Fruit fly (Drosophila melanogaster) S2 (cell line): ENCODE data around the gene CG9673.

Source experiments
- CG8478 ChIP-seq: fragments of >200 bp; optimal IDR thresholded peaks from 2 replicates; lab custom pipeline; 2018
- CTCF ChIP-seq, 2 experiments: fragments of >200 bp; optimal IDR thresholded peaks; 2 replicates each; lab custom pipeline; 2018

Gene CG9673

DNA sequence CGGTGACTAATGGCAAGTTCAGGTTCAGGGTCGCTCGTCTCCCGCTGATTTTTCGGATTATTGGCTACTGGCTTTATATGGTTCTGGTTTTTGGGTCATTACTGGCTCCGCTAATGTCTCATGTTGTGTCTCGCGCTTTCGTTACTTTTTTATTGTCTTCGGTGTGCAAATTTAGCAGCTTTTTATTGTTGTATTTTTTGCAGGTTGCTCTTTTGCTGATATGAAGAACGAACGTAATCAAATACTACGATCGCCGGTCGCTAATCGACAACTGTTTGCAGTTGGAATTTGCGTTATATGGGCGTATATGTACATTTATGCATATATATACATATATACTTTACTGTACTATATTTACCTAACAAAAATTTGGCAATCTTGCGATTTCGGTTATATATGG lies 20.9 kb upstream of the CG9673 start:
- no peak for TF ChIP-seq CTCF (optimal IDR thresholded peaks at IDR 0.05; lab: Kevin White, UChicago)
- no peak for TF ChIP-seq CG8478 (lab: Kevin White, UChicago)

DNA sequence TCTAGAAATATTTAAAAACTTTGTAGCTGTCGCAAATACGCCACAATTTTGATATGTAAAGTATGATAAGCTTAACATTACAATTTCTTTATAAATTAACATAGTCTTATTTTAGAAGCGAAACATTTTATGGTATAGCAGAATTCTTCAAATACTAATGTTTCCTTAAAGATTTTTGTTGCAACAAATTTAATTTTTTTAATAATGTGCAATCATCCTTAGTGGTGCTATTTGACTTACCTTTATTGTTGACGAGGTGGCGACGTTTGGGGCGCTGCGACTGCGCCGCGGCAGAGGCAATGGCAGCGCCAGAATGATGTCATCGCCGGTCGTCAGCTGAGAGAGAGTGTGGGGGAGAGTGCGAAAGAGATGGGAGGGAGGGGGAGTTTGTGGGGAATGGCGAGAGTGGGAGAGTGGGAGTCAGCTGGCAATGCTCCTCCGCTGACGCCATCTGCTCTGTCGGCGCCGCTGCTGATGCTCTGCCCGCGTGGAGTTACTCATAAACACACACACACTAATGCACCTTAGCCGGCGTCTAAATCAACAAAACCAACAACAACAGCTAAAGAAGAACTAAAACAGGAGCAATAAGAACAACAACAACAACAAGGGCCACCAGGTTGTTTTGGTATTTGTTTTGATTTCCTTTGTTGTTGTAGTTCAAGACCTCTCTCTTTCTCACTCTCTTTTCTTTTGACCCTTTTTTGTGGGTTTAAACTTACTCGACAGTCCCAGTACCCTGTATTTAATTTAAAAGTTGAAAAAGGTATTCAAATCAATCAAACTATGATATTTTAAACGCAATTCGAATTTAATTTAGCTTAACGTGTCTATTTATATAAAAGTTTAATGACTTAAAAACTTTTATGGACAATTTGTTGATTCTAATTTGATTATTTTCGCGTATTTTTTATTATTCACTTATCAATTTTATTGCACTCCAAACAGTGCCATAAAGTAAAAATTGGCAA lies 19.8 kb upstream of the CG9673 start:
- TF ChIP-seq CTCF (optimal IDR thresholded peaks at IDR 0.05; lab: Kevin White, UChicago) (no peak), CG8478 (lab: Kevin White, UChicago) (no peak)

DNA sequence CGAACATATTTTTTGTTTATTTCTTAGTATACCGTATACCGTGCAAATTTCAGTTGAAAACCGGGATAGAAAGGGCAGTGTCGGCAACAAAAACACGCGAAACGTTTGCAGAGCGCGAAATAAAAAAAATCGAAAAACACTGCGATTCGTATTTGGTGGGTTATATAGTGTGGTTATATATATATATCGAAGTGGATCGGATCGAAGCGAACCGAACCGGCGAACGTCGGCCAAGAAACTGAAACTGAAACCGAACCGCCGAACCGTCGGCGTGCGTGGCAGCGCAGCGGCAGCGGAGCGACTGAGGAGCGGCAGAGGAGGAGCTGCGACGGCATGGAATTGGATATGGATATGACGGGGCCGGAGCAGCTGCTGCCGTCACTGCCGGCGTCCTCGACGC lies 17.5 kb upstream of the CG9673 start, which contains the start of the genes CG32572 and CG34325:
TSS of gene CG32572 (plus strand) at position 16 of the 400 bp plus-strand sequence.
TSS of gene CG34325 (minus strand) at position 244 of the 400 bp plus-strand sequence.
- no peak for TF ChIP-seq CG8478 (lab: Kevin White, UChicago)
- no peak for TF ChIP-seq CTCF (optimal IDR thresholded peaks at IDR 0.05; lab: Kevin White, UChicago)

DNA sequence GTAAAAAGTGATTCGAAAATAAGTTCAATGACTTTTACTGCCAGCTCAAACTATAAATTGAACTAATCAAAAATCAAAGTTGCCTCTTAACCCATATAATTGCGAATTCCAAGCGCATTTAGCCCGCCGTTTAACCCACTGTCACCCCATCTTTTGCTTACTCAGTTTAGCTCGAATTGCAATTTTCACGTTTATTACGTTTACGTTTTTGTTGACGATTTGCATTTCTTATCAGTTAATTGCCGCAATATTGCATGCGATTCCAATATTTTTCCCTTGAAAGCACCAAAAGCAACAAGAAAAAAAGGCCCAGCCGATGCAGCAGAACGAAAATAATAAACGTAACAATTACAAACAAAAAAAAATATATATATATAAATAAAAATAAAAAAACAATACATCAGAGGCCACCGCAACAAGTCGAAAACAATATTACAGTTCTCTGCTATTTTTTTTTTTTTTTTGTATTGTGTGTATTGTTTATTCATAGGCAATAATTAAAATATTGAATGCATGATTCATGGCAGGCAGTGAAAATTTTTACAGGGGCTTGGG lies 14.6 kb upstream of the CG9673 start:
- TF ChIP-seq CTCF (optimal IDR thresholded peaks at IDR 0.05; lab: Kevin White, UChicago) (no peak), CG8478 (lab: Kevin White, UChicago) (no peak)

DNA sequence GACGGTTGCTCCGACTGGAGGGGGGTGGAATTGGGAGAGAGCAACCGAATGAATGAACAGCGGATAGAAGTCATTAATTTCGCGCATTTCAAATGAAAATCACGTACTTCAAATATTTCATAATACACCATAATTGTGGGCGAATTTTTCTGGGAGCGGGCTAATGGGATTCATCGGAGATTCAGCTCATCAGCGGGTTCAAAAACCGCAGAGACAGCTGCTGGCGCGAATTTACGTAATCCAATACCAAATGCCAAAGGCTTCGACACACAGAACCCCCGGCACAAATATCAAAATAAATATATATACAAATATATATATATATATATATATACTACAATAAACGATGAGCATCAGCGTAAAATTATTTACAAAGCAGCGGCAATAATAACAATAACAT lies 13.0 kb upstream of the CG9673 start:
- TF ChIP-seq CG8478 (lab: Kevin White, UChicago): no peak
- no peak for TF ChIP-seq CTCF (optimal IDR thresholded peaks at IDR 0.05; lab: Kevin White, UChicago)

DNA sequence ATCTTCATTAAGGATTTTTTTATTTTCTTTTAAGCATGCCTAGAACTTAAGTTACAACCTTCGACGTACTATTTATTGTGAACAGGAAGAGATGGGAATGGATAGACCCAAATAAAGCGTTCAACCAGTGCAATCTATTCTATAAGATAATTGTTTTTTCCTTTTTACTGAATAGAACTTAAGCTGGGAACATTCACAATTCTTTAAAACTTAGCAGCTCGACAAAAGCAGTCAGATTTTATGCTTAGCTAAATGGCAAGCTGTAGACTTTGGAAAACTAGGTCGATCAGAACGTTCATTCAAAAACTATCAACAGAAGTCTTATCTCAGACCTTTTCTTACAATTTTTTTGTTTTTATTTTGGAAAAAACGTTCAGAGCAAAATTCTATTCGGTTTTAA lies 7.3 kb upstream of the CG9673 start, which contains the start of gene CG13008:
TSS of gene CG13008 (plus strand) at position 301 of the 400 bp plus-strand sequence.
- no peak for TF ChIP-seq CTCF (optimal IDR thresholded peaks at IDR 0.05; lab: Kevin White, UChicago)
- TF ChIP-seq CG8478 (lab: Kevin White, UChicago): no peak

DNA sequence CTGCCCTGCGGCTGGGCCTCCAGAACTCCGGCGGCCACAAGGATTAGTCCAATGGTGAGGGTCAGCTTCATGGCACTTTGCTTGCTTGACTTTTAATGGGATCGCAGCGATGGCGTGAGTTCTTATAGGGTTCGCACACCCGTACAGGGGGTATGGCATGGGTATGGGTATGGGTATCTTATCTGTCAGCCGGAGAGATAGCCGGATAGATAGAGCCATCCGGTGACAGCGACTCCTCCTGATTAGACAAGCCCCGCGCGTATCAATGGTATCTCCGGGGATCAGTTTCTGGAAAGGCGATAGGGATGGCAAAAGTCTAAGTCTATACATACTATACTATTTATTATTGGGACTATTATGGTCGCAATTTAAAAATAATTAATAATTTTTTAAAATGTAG lies 3.1 kb upstream of the CG9673 start, which contains the start of gene CG9672:
TSS of gene CG9672 (minus strand) at position 101 of the 400 bp plus-strand sequence.
- TF ChIP-seq CTCF (optimal IDR thresholded peaks at IDR 0.05; lab: Kevin White, UChicago): no peak
- no peak for TF ChIP-seq CG8478 (lab: Kevin White, UChicago)

DNA sequence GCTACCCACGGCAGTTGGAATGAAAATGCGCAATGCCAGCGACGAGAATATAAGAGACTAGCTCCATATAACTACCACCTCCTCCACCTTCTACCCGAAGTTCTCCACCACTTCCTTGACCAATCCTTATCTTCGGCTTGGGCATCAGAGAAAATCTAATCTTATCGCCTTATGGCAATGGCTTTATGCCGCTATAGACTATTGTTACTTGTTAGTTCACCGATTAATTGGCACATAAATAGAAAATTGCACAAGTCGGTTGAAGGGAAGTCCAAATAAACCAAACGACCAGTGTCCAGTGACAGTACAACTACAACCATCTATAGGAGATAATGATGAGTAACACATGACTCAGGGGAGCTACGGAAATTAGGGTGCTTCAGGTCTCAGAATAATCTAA lies 1.7 kb downstream of the CG9673 start, which contains the start of gene sphe:
TSS of gene sphe (minus strand) at position 32 of the 400 bp plus-strand sequence.
- TF ChIP-seq CG8478 (lab: Kevin White, UChicago) (no peak), CTCF (optimal IDR thresholded peaks at IDR 0.05; lab: Kevin White, UChicago) (no peak)

DNA sequence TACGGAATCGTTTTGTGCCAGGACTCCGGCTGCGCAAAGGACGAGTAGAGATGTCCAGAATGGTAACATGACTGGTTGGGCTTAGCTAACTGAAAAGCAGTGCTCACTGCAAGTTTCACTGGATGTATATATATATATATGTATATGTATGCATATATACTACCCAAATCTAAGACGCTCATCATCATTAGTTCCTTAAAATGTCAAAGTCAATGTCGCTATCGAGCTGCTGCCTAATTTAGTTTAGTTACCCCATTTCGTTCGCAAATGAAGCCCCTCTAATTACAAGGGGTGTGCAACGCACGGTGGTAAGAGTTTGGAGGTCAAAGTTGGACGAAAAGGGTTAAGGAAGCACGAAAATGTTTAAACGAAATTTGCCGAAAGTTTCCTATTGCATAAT lies 3.6 kb downstream of the CG9673 start, which contains the start of gene CG9676:
TSS of gene CG9676 (minus strand) at position 101 of the 400 bp plus-strand sequence.
- TF ChIP-seq CG8478 (lab: Kevin White, UChicago): no peak
- TF ChIP-seq CTCF (optimal IDR thresholded peaks at IDR 0.05; lab: Kevin White, UChicago): no peak

DNA sequence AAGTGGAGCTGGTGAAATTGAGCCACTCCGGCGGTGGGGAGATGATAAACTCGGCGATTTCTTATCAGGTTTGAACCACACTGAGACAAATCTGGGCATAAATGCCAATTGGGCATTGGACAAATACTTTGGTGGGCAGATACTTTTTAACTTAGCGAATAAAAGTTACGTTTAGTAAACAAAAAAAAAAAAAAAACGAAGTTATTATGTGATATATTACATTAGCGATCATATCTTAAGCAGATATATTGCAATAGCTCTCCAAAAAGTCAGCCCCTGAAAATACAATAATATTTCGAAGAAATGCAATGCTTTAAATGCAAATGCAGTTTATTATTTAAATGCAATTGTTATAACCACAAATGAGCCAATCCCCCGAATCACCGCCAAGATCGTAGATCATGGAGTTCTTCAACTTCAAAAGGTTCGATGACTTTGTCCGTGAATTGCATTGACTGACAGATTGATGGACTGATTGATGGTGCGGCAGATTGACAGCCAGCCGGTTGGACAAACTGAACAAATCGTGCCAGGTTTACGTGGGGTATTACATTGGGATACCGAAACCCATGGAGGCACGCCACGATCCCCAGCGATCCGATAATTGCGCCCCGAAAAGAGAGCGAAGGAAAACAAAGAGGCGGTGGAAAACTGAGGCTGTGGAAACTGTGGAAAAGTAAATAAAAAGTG lies 5.7 kb downstream of the CG9673 start:
- TF ChIP-seq CTCF (optimal IDR thresholded peaks at IDR 0.05; lab: Kevin White, UChicago) (no peak), CG8478 (lab: Kevin White, UChicago) (no peak)

DNA sequence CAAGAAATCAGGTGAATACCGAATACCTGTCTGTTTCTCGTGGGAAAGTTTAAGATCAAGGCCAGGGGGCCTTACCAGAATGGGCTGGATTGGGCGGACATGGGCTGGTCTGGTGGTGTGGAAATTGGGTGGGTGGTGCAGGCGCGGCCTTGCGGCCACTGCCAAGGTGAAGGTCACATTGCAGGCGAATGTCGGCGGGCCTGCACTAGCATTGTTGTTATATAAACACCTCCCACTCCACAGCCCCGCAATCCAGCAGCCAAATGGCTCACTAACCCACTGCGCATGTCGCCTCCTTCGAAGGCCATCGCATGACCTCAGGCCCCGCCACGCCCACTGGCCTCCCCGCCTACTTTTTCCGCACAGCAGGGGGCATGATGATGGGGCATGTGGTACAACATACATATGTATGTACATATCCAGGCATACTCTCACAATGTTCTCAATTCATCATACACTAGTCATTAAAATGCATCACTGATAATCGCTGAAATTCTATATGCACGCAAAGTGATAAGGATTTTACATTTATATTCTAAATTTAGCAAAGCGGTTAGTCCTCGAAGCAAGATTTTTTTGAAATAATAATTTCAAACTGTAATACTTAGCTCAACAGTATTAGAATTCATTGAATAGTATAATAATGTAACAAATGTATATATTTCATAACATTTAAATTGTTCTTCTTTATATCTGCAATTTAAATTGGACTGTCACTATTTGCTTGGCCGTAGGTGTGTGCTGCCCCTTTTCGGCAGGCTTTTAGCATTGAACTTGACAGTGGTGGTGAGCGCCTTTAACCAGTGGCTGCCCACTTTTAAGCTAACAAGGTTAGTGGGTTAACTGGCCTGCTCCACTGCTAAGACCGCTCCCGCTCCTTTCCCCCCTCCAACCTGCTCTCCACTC lies 6.8 kb downstream of the CG9673 start:
- no peak for TF ChIP-seq CG8478 (lab: Kevin White, UChicago)
- no peak for TF ChIP-seq CTCF (optimal IDR thresholded peaks at IDR 0.05; lab: Kevin White, UChicago)

DNA sequence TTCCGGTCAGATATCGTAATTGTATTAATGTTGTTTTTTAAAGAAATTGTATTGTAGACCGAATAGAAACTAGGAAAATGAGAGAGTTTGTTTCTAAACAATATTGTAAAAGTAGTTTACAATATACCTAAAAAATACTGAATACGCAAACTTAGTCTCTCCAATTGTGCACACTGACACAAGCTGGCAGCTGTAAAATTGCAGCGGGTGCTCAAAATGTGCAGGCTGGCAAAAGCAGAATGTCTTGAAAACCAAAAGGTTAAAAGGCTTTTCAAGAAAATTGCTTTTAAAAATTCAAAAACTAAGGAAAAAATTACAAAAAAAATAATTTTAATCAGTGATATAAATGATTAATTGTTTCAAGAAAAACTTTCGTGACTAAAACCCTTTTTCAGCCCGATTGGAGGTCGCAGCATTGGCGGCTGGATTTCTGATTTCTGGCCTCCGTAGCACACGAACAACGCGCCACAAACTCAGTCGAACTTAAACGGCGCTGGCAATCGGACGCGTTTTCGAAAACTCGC lies 8.0 kb downstream of the CG9673 start, which contains the start of gene CG4678:
TSS of gene CG4678 (plus strand) at position 474 of the 524 bp plus-strand sequence.
- TF ChIP-seq CTCF (optimal IDR thresholded peaks at IDR 0.05; lab: Kevin White, UChicago) (peak in 1 of 2 experiments; percentile 23), CG8478 (lab: Kevin White, UChicago) (no peak)

DNA sequence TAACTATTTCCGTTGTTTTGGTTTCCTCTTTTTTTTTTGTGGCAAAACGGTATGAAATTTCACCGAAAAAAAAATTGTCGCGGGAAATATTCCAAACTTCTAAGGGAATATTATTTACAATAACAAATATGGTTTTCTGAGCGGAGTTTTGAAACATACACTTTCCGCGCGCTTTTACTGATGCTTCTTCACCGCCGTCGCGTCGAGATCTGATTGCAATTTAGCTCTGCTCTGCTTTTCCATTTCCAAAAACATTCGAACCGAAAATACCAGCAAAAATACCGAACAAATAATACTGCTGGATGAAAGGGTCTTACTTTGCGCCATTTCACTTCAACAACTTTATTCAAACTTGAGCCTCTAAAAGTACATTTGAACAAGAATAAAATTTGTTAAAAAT lies 8.7 kb downstream of the CG9673 start, which contains the start of gene Septin4:
TSS of gene Septin4 (minus strand) at position 215 of the 400 bp plus-strand sequence.
- TF ChIP-seq CTCF (optimal IDR thresholded peaks at IDR 0.05; lab: Kevin White, UChicago) (no peak), CG8478 (lab: Kevin White, UChicago) (no peak)
